Fruit fly (Drosophila melanogaster): ENCODE measurements around the gene Fip1.

Gene Fip1

dm6 chr3R:4471047-4471751, 13.6 kb upstream of the Fip1 start:
- TF ChIP-seq zen2 (GFP tag; IDR thresholded peaks at IDR 0.05; ENCODE audit: partially characterized antibody) (0 out of 3 replicates have a peak, but pooled peaks have one; percentile 28), Hr78 (GFP tag; optimal IDR thresholded peaks at IDR 0.05) (peak in 1 of 2 experiments; percentile 69), HLH54F (GFP tag; optimal IDR thresholded peaks at IDR 0.05) (no peak), Trl (optimal IDR thresholded peaks at IDR 0.05) (no peak), Trl (GFP tag; optimal IDR thresholded peaks at IDR 0.05) (no peak), onecut (GFP tag; IDR thresholded peaks at IDR 0.05) (peak; percentile 15; the same call in 1 of the 2 replicates), Deaf1 (tag; optimal IDR thresholded peaks at IDR 0.05) (peak; percentile 95), CG5245 (GFP tag; optimal IDR thresholded peaks at IDR 0.05) (no peak), Hey (tag; optimal IDR thresholded peaks at IDR 0.05) (peak; percentile 63), CG13287 (GFP tag; IDR thresholded peaks at IDR 0.05; ENCODE audit: partially characterized antibody) (0 out of 2 replicates have a peak, but pooled peaks have one; percentile 17), CG7357 (GFP tag; IDR thresholded peaks at IDR 0.05) (no peak), CG3163 (GFP tag; optimal IDR thresholded peaks at IDR 0.05) (peak; percentile 34), CG12769 (tag; optimal IDR thresholded peaks at IDR 0.05) (peak; percentile 40), CG8290 (GFP tag; optimal IDR thresholded peaks at IDR 0.05) (no peak), CG8290 (tag; optimal IDR thresholded peaks at IDR 0.05) (peak in 1 of 2 experiments; percentile 23), exex (tag; optimal IDR thresholded peaks at IDR 0.05) (peak; percentile 94), slp2 (GFP tag; optimal IDR thresholded peaks at IDR 0.05) (no peak), gfzf (GFP tag; optimal IDR thresholded peaks at IDR 0.05) (no peak), amos (GFP tag; IDR thresholded peaks at IDR 0.05; ENCODE audit: partially characterized antibody) (peak; percentile 32; the same call in 1 of the 2 replicates), sug (tag; optimal IDR thresholded peaks at IDR 0.05) (peak; percentile 85), CG34376 (GFP tag; optimal IDR thresholded peaks at IDR 0.05) (peak; percentile 85), Fer3 (tag; optimal IDR thresholded peaks at IDR 0.05) (peak; percentile 27), Bgb (GFP tag; IDR thresholded peaks at IDR 0.05; ENCODE audit: partially characterized antibody) (0 out of 2 replicates have a peak, but pooled peaks have one; percentile 28), danr (GFP tag; IDR thresholded peaks at IDR 0.05) (no peak), CG12744 (GFP tag; optimal IDR thresholded peaks at IDR 0.05) (no peak), Hand (GFP tag; optimal IDR thresholded peaks at IDR 0.05) (peak; percentile 2), Vsx1 (GFP tag; optimal IDR thresholded peaks at IDR 0.05) (peak; percentile 40), cg (GFP tag; optimal IDR thresholded peaks at IDR 0.05) (peak; percentile 6), vnd (GFP tag; IDR thresholded peaks at IDR 0.05; ENCODE audit: partially characterized antibody) (0 out of 3 replicates have a peak, but pooled peaks have one; percentile 30), BtbVII (GFP tag; optimal IDR thresholded peaks at IDR 0.05) (peak; percentile 12), crol (GFP tag; IDR thresholded peaks at IDR 0.05) (no peak), lab (GFP tag; optimal IDR thresholded peaks at IDR 0.05) (peak; percentile 74), bcd (GFP tag; optimal IDR thresholded peaks at IDR 0.05) (no peak), CG15514 (GFP tag; optimal IDR thresholded peaks at IDR 0.05) (peak; percentile 25), sens (GFP tag) (peak; percentile 28), CG4617 (GFP tag; optimal IDR thresholded peaks at IDR 0.05; ENCODE audit: borderline replicate concordance) (no peak), CG14441 (GFP tag; IDR thresholded peaks at IDR 0.05) (no peak), CG3995 (GFP tag; optimal IDR thresholded peaks at IDR 0.05) (no peak), CG2199 (GFP tag; IDR thresholded peaks at IDR 0.05) (0 out of 3 replicates have a peak, but pooled peaks have one; percentile 29), pan (optimal IDR thresholded peaks at IDR 0.05) (no peak), pan (GFP tag; optimal IDR thresholded peaks at IDR 0.05 in 1 of 2, IDR thresholded peaks at IDR 0.05 in 1 of 2) (peak in 1 of 2 experiments; percentile 10), CG17328 (GFP tag; IDR thresholded peaks at IDR 0.05) (0 out of 2 replicates have a peak, but pooled peaks have one; percentile 11), cwo (GFP tag; optimal IDR thresholded peaks at IDR 0.05) (peak; percentile 96), slou (GFP tag; optimal IDR thresholded peaks at IDR 0.05) (no peak), dm (GFP tag; optimal IDR thresholded peaks at IDR 0.05) (peak; percentile 1), CG6272 (GFP tag; IDR thresholded peaks at IDR 0.05) (no peak), Dbx (GFP tag; IDR thresholded peaks at IDR 0.05) (peak; percentile 50; the same call in 1 of the 3 replicates), CG15073 (GFP tag; optimal IDR thresholded peaks at IDR 0.05) (no peak), Adf1 (GFP tag; IDR thresholded peaks at IDR 0.05) (peak; percentile 70; the same call in 1 of the 2 replicates)
